Fruit fly (Drosophila melanogaster): ENCODE data around the gene Pdf.
A peak's percentile ranks its signal among the peaks of the same experiment; 100 is the strongest.

Pdf gene

dm6 chr3R:26499136-26499535 lies 43.2 kb upstream of the Pdf start (continued):
- TF ChIP-seq tap (tag; optimal IDR thresholded peaks at IDR 0.05) (no peak), Drgx (GFP tag; IDR thresholded peaks at IDR 0.05) (no peak), BtbVII (GFP tag; optimal IDR thresholded peaks at IDR 0.05) (no peak), org-1 (GFP tag; optimal IDR thresholded peaks at IDR 0.05) (no peak), unpg (GFP tag; optimal IDR thresholded peaks at IDR 0.05) (peak; percentile 18), mld (GFP tag; IDR thresholded peaks at IDR 0.05; ENCODE audit: partially characterized antibody) (no peak), tna (GFP tag; IDR thresholded peaks at IDR 0.05; ENCODE audit: partially characterized antibody) (no peak), YL-1 (GFP tag; optimal IDR thresholded peaks at IDR 0.05) (no peak), CG6254 (GFP tag; optimal IDR thresholded peaks at IDR 0.05) (no peak), Dref (GFP tag; IDR thresholded peaks at IDR 0.05) (no peak), CG18599 (GFP tag; optimal IDR thresholded peaks at IDR 0.05) (peak; percentile 62), Poxn (GFP tag; IDR thresholded peaks at IDR 0.05) (no peak), phol (tag; optimal IDR thresholded peaks at IDR 0.05) (peak; percentile 24), Bgb (GFP tag; IDR thresholded peaks at IDR 0.05; ENCODE audit: partially characterized antibody) (no peak), Hmx (GFP tag; optimal IDR thresholded peaks at IDR 0.05) (no peak), eve (GFP tag; optimal IDR thresholded peaks at IDR 0.05) (peak in 1 of 2 experiments; percentile 35), Myb (GFP tag; optimal IDR thresholded peaks at IDR 0.05) (no peak), CG1603 (tag; optimal IDR thresholded peaks at IDR 0.05) (peak; percentile 23), sug (tag; optimal IDR thresholded peaks at IDR 0.05) (no peak), ato (GFP tag; IDR thresholded peaks at IDR 0.05; ENCODE audit: partially characterized antibody) (no peak), Max (GFP tag; optimal IDR thresholded peaks at IDR 0.05) (no peak), CG11560 (tag; IDR thresholded peaks at IDR 0.05) (no peak), CG2202 (tag; optimal IDR thresholded peaks at IDR 0.05) (no peak), dm (GFP tag; optimal IDR thresholded peaks at IDR 0.05) (no peak), Hr39 (optimal IDR thresholded peaks at IDR 0.05) (no peak), HLH3B (GFP tag; IDR thresholded peaks at IDR 0.05) (peak; percentile 8; the same call in 1 of the 2 replicates), Pdp1 (GFP tag; optimal IDR thresholded peaks at IDR 0.05) (peak in 1 of 2 experiments; percentile 88), dysf (GFP tag; IDR thresholded peaks at IDR 0.05) (peak; percentile 31; the same call in 1 of the 3 replicates), dmrt99B (tag; optimal IDR thresholded peaks at IDR 0.05) (peak; percentile 18), Blimp-1 (GFP tag; optimal IDR thresholded peaks at IDR 0.05) (peak; percentile 32), CG4820 (GFP tag; optimal IDR thresholded peaks at IDR 0.05) (peak; percentile 13), CG12391 (tag; optimal IDR thresholded peaks at IDR 0.05) (no peak), slbo (GFP tag; IDR thresholded peaks at IDR 0.05) (0 out of 2 replicates have a peak, but pooled peaks have one; percentile 21), CG13424 (tag; optimal IDR thresholded peaks at IDR 0.05) (peak; percentile 14), Ptx1 (GFP tag; IDR thresholded peaks at IDR 0.05) (0 out of 2 replicates have a peak, but pooled peaks have one; percentile 44)

dm6 chr3R:26496356-26496755 lies 40.4 kb upstream of the Pdf start:
- TF ChIP-seq Ets65A (GFP tag): peak; percentile 34
- TF ChIP-seq CG17802 (tag; optimal IDR thresholded peaks at IDR 0.05): no peak
- TF ChIP-seq hth (optimal IDR thresholded peaks at IDR 0.05): no peak
- peak; percentile 33 for TF ChIP-seq sens (GFP tag)
- 0 out of 2 replicates have a peak, but pooled peaks have one; percentile 6 for TF ChIP-seq esg (GFP tag; conservative IDR thresholded peaks at IDR 0.05)
- TF ChIP-seq pan (optimal IDR thresholded peaks at IDR 0.05): no peak
- peak in 1 of 2 experiments; percentile 35 for TF ChIP-seq pan (GFP tag; optimal IDR thresholded peaks at IDR 0.05 in 1 of 2, IDR thresholded peaks at IDR 0.05 in 1 of 2)
- peak; percentile 9 for TF ChIP-seq gem (tag; optimal IDR thresholded peaks at IDR 0.05)
- TF ChIP-seq danr (GFP tag; IDR thresholded peaks at IDR 0.05): no peak
- TF ChIP-seq Drgx (GFP tag; IDR thresholded peaks at IDR 0.05): peak; percentile 91
- TF ChIP-seq CHES-1-like (GFP tag; optimal IDR thresholded peaks at IDR 0.05): no peak
- TF ChIP-seq ash1 (GFP tag; optimal IDR thresholded peaks at IDR 0.05): no peak
- 0 out of 2 replicates have a peak, but pooled peaks have one; percentile 14 for TF ChIP-seq Ptx1 (GFP tag; IDR thresholded peaks at IDR 0.05)
- no peak for TF ChIP-seq CG6854 (GFP tag; optimal IDR thresholded peaks at IDR 0.05)
- TF ChIP-seq dimm (GFP tag; IDR thresholded peaks at IDR 0.05): no peak
- TF ChIP-seq prd (optimal IDR thresholded peaks at IDR 0.05): no peak
- TF ChIP-seq prd (GFP tag; IDR thresholded peaks at IDR 0.05): 0 out of 3 replicates have a peak, but pooled peaks have one; percentile 33

Measured in whole organism, embryonic.